Fruit fly (Drosophila melanogaster): ENCODE measurements around the gene CG9801.

The CG9801 gene

dm6 chr3R:8788722-8789400 lies 41.4 kb upstream of the CG9801 start (continued):
- TF ChIP-seq CG5245 (GFP tag; optimal IDR thresholded peaks at IDR 0.05) (peak; percentile 8), sd (tag; optimal IDR thresholded peaks at IDR 0.05) (no peak), prd (optimal IDR thresholded peaks at IDR 0.05) (no peak), prd (GFP tag; IDR thresholded peaks at IDR 0.05) (peak; percentile 69; the same call in 2 of the 3 replicates), Doc2 (GFP tag; IDR thresholded peaks at IDR 0.05) (no peak), vvl (GFP tag; IDR thresholded peaks at IDR 0.05) (peak; percentile 86), Fer2 (tag; optimal IDR thresholded peaks at IDR 0.05) (no peak), ATbp (GFP tag; optimal IDR thresholded peaks at IDR 0.05) (peak; percentile 63), ro (GFP tag; IDR thresholded peaks at IDR 0.05) (no peak), Atf-2 (GFP tag; optimal IDR thresholded peaks at IDR 0.05) (no peak), Side (GFP tag; optimal IDR thresholded peaks at IDR 0.05) (no peak), pho (GFP tag; optimal IDR thresholded peaks at IDR 0.05) (no peak), salm (tag; optimal IDR thresholded peaks at IDR 0.05) (peak; percentile 22), dm (GFP tag; optimal IDR thresholded peaks at IDR 0.05) (no peak), Camta (GFP tag; optimal IDR thresholded peaks at IDR 0.05) (no peak), CG15479 (GFP tag; optimal IDR thresholded peaks at IDR 0.05) (no peak), Max (GFP tag; optimal IDR thresholded peaks at IDR 0.05) (no peak), ato (GFP tag; IDR thresholded peaks at IDR 0.05; ENCODE audit: partially characterized antibody) (no peak), dmrt99B (tag; optimal IDR thresholded peaks at IDR 0.05) (peak; percentile 81), gt (GFP tag; IDR thresholded peaks at IDR 0.05) (no peak), repo (GFP tag; optimal IDR thresholded peaks at IDR 0.05) (no peak), Pdp1 (GFP tag; optimal IDR thresholded peaks at IDR 0.05) (peak; percentile 14 to 50), Hand (GFP tag; optimal IDR thresholded peaks at IDR 0.05) (no peak), Ssrp (tag; optimal IDR thresholded peaks at IDR 0.05) (peak; percentile 51), ssp (GFP tag; IDR thresholded peaks at IDR 0.05) (peak; percentile 54; the same call in 1 of the 2 replicates), CG7556 (GFP tag; optimal IDR thresholded peaks at IDR 0.05) (peak; percentile 37), CG17361 (GFP tag; IDR thresholded peaks at IDR 0.05) (peak; percentile 46; the same call in 1 of the 3 replicates), h (optimal IDR thresholded peaks at IDR 0.05) (no peak), Med (GFP tag) (peak; percentile 13), CG10959 (GFP tag; IDR thresholded peaks at IDR 0.05) (peak; percentile 22; the same call in 1 of the 2 replicates), HmgZ (tag; optimal IDR thresholded peaks at IDR 0.05) (no peak), Hmr (GFP tag; optimal IDR thresholded peaks at IDR 0.05) (no peak), CG33557 (GFP tag; optimal IDR thresholded peaks at IDR 0.05) (no peak), schlank (tag; optimal IDR thresholded peaks at IDR 0.05) (no peak), run (tag; optimal IDR thresholded peaks at IDR 0.05) (no peak), Ptx1 (GFP tag; IDR thresholded peaks at IDR 0.05) (peak; percentile 85), CG4730 (GFP tag; IDR thresholded peaks at IDR 0.05) (peak; percentile 59; the same call in 1 of the 2 replicates), dati (GFP tag; IDR thresholded peaks at IDR 0.05) (0 out of 2 replicates have a peak, but pooled peaks have one; percentile 21), yki (optimal IDR thresholded peaks at IDR 0.05) (no peak), caup (GFP tag; optimal IDR thresholded peaks at IDR 0.05; ENCODE audit: severe bottlenecking) (no peak), CG4282 (GFP tag; optimal IDR thresholded peaks at IDR 0.05) (no peak), CG2202 (tag; optimal IDR thresholded peaks at IDR 0.05) (no peak), CG8359 (GFP tag; optimal IDR thresholded peaks at IDR 0.05; ENCODE audit: borderline replicate concordance) (no peak), YL-1 (GFP tag; optimal IDR thresholded peaks at IDR 0.05) (no peak), Gug (GFP tag; IDR thresholded peaks at IDR 0.05) (peak; percentile 71), CG17802 (tag; optimal IDR thresholded peaks at IDR 0.05) (peak; percentile 16), B-H1 (GFP tag; IDR thresholded peaks at IDR 0.05) (peak; percentile 56; the same call in 2 of the 3 replicates), br (optimal IDR thresholded peaks at IDR 0.05) (no peak), pnt (GFP tag; optimal IDR thresholded peaks at IDR 0.05) (no peak), CG18764 (GFP tag; optimal IDR thresholded peaks at IDR 0.05) (no peak), CG13894 (tag; optimal IDR thresholded peaks at IDR 0.05) (no peak)
